Fruit fly (Drosophila melanogaster): Measurements from ENCODE around the gene Ccm3.

The Ccm3 gene

DNA sequence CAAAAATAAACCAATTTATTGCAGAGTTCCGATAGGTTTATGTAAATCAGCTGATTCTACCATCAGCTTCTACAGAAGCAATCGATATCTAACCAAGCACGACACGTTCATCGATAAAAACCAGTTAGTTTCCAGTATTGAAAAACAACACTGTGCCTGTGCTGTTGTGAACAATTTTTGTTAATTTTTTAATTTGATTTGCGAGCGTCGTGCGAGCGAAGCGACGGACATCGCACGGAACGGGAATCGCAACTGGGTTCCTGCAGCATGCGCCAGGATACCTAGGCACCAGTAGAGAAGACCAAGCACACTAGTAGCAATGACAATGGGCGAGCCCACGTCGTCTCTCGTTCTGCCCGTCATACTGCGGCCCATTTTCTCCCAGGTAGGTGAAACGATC is at the start of gene Ccm3, which contains the start of gene CG6136 (continued):
- TF ChIP-seq CG10267 (tag; optimal IDR thresholded peaks at IDR 0.05) (peak; percentile 99), Kr (GFP tag; optimal IDR thresholded peaks at IDR 0.05) (no peak), Mrtf (GFP tag; IDR thresholded peaks at IDR 0.05) (no peak), amos (GFP tag; IDR thresholded peaks at IDR 0.05; ENCODE audit: partially characterized antibody) (peak; percentile 95), unc-4 (GFP tag; IDR thresholded peaks at IDR 0.05; ENCODE audit: partially characterized antibody) (peak; percentile 92), CG30431 (GFP tag; optimal IDR thresholded peaks at IDR 0.05) (no peak), fd3F (GFP tag; optimal IDR thresholded peaks at IDR 0.05) (no peak), tgo (GFP tag; IDR thresholded peaks at IDR 0.05) (no peak; the same call in 2 of the 3 replicates), z (GFP tag; IDR thresholded peaks at IDR 0.05) (no peak), Sry-δ (GFP tag; optimal IDR thresholded peaks at IDR 0.05) (peak; percentile 80), fru (optimal IDR thresholded peaks at IDR 0.05) (no peak), CG14014 (GFP tag; IDR thresholded peaks at IDR 0.05) (peak; percentile 65; the same call in 1 of the 2 replicates), CrebB (tag; optimal IDR thresholded peaks at IDR 0.05) (peak; percentile 21), Adf1 (GFP tag; IDR thresholded peaks at IDR 0.05) (peak; percentile 41; the same call in 1 of the 2 replicates), dpn (GFP tag; optimal IDR thresholded peaks at IDR 0.05) (peak; percentile 54 to 55), CG1024 (GFP tag; IDR thresholded peaks at IDR 0.05) (no peak), pum (GFP tag; optimal IDR thresholded peaks at IDR 0.05) (no peak), Trl (optimal IDR thresholded peaks at IDR 0.05) (no peak), Trl (GFP tag; optimal IDR thresholded peaks at IDR 0.05) (peak; percentile 63), CG18011 (GFP tag; optimal IDR thresholded peaks at IDR 0.05) (no peak), CG6854 (GFP tag; optimal IDR thresholded peaks at IDR 0.05) (no peak), br (optimal IDR thresholded peaks at IDR 0.05) (no peak), CG8281 (tag; optimal IDR thresholded peaks at IDR 0.05) (no peak), CG34224 (GFP tag; IDR thresholded peaks at IDR 0.05; ENCODE audit: partially characterized antibody) (peak; percentile 92), nmo (GFP tag; optimal IDR thresholded peaks at IDR 0.05) (peak; percentile 43), zen2 (GFP tag; IDR thresholded peaks at IDR 0.05; ENCODE audit: partially characterized antibody) (peak; percentile 93), CG6683 (GFP tag; optimal IDR thresholded peaks at IDR 0.05) (peak; percentile 26), Dfd (GFP tag; optimal IDR thresholded peaks at IDR 0.05) (no peak), her (GFP tag; optimal IDR thresholded peaks at IDR 0.05) (peak; percentile 35), dysf (GFP tag; IDR thresholded peaks at IDR 0.05) (peak; percentile 43; the same call in 2 of the 3 replicates), D19A (tag; optimal IDR thresholded peaks at IDR 0.05) (no peak), CG14441 (GFP tag; IDR thresholded peaks at IDR 0.05) (no peak), CG8290 (GFP tag; optimal IDR thresholded peaks at IDR 0.05) (no peak), CG8290 (tag; optimal IDR thresholded peaks at IDR 0.05) (peak in 1 of 2 experiments; percentile 69), CG14965 (GFP tag; optimal IDR thresholded peaks at IDR 0.05; ENCODE audit: borderline replicate concordance) (no peak), fd64A (GFP tag; optimal IDR thresholded peaks at IDR 0.05) (no peak), btn (GFP tag; optimal IDR thresholded peaks at IDR 0.05) (no peak), dimm (GFP tag; IDR thresholded peaks at IDR 0.05) (no peak), CG2875 (GFP tag; optimal IDR thresholded peaks at IDR 0.05) (no peak), D19B (GFP tag; optimal IDR thresholded peaks at IDR 0.05) (no peak), dm (GFP tag; optimal IDR thresholded peaks at IDR 0.05) (peak; percentile 2), CG3995 (GFP tag; optimal IDR thresholded peaks at IDR 0.05) (peak; percentile 62), E2f1 (GFP tag; IDR thresholded peaks at IDR 0.05) (peak; percentile 56; the same call in 1 of the 2 replicates), ttk (GFP tag; IDR thresholded peaks at IDR 0.05) (no peak), sens-2 (GFP tag; IDR thresholded peaks at IDR 0.05) (no peak), prd (optimal IDR thresholded peaks at IDR 0.05) (no peak), prd (GFP tag; IDR thresholded peaks at IDR 0.05) (peak; percentile 52; the same call in 1 of the 3 replicates), Lhr (GFP tag; optimal IDR thresholded peaks at IDR 0.05) (no peak), Lpt (GFP tag; optimal IDR thresholded peaks at IDR 0.05) (no peak), CG17186 (GFP tag; optimal IDR thresholded peaks at IDR 0.05) (peak; percentile 52), cad (GFP tag; optimal IDR thresholded peaks at IDR 0.05) (no peak), CG17829 (tag; optimal IDR thresholded peaks at IDR 0.05) (peak; percentile 34), CG11560 (tag; IDR thresholded peaks at IDR 0.05) (no peak)
